Fruit fly (Drosophila melanogaster): ENCODE data around the gene bur.

- TF ChIP-seq CG1620 (GFP tag; optimal IDR thresholded peaks at IDR 0.05) = no peak
- TF ChIP-seq CG14711 (tag; optimal IDR thresholded peaks at IDR 0.05) = no peak
- no peak for TF ChIP-seq CG12768 (GFP tag; optimal IDR thresholded peaks at IDR 0.05)
- no peak for TF ChIP-seq CG7101 (tag; optimal IDR thresholded peaks at IDR 0.05)
Measured at dm6 chr2L:21178436-21179216, 857 bp downstream of the bur start.

All from whole organism, adult.